Worm (Caenorhabditis elegans) whole organism, midembryonic: ENCODE data around the gene fbxb-38.
"Not testable (repeated sequence)": the region's sequence is repeated elsewhere in the genome, so short reads cannot be mapped to it uniquely, and the experiment has no call there.

Experiments
- T22C8.4 ChIP-seq: fragments of 200-800 bp; sonication (Bioruptor generic); IDR thresholded peaks from 2 replicates; pipeline ENCODE4 v1.3.6; 2022; ENCODE audit warnings: missing genetic modification characterization, missing compliant biosample characterization
- cog-1 ChIP-seq: sonication (generic microtip); optimal IDR thresholded peaks from 2 replicates; lab custom pipeline; 2016; ENCODE audit warnings: missing genetic modification characterization, missing compliant biosample characterization
- flt-1 ChIP-seq: fragments of 200-800 bp; sonication (Bioruptor generic); IDR thresholded peaks from 2 replicates; pipeline ENCODE4 v1.3.6; 2022; ENCODE audit warnings: missing genetic modification characterization, missing compliant biosample characterization
- klf-2 ChIP-seq: fragments of 200-800 bp; sonication (Bioruptor generic); conservative IDR thresholded peaks from 2 replicates; pipeline ENCODE4 v1.3.6; 2022; ENCODE audit warnings: missing genetic modification reagents, missing genetic modification characterization, missing compliant biosample characterization
- med-1 ChIP-seq: sonication (generic microtip); optimal IDR thresholded peaks from 2 replicates; lab custom pipeline; 2017; ENCODE audit warnings: missing genetic modification characterization, mild to moderate bottlenecking, missing compliant biosample characterization, antibody characterized with exemption, missing genetic modification reagents; ENCODE audit not compliant: insufficient read depth
- ref-1 ChIP-seq: fragments of 200-800 bp; sonication (Bioruptor generic); conservative IDR thresholded peaks from 2 replicates; pipeline ENCODE4 v1.3.6; 2022; ENCODE audit warnings: missing genetic modification reagents, missing genetic modification characterization, missing compliant biosample characterization
- tab-1 ChIP-seq: fragments of 200-800 bp; sonication (Bioruptor generic); IDR thresholded peaks from 2 replicates; pipeline ENCODE4 v1.3.6; 2022; ENCODE audit warnings: missing genetic modification characterization, missing compliant biosample characterization
- ztf-23 ChIP-seq: fragments of 200-800 bp; sonication (Bioruptor generic); IDR thresholded peaks from 2 replicates; pipeline ENCODE4 v1.3.6; 2022; ENCODE audit warnings: missing genetic modification reagents, missing genetic modification characterization, missing compliant biosample characterization
- ztf-29 ChIP-seq: fragments of 200-800 bp; sonication (Bioruptor generic); IDR thresholded peaks from 2 replicates; pipeline ENCODE4 v1.3.6; 2022; ENCODE audit warnings: missing genetic modification reagents, missing genetic modification characterization, missing compliant biosample characterization

fbxb-38 gene

ce11 chrII:2170085-2170484 is 1.5 kb upstream of the fbxb-38 start, which contains the start of gene C33C12.12:
Gene C33C12.12, minus strand, starts transcription at chrII:2170185.
- TF ChIP-seq med-1 (GFP tag; lab: Kevin White, UChicago) (no peak), cog-1 (tag; lab: Kevin White, UChicago) (no peak), ref-1 (GFP tag; lab: Robert Waterston, UW) (no peak), tab-1 (no peak), klf-2 (GFP tag; lab: Robert Waterston, UW) (no peak), ztf-29 (GFP tag; lab: Robert Waterston, UW) (no peak), T22C8.4 (GFP tag; lab: Robert Waterston, UW) (no peak), ztf-23 (GFP tag; lab: Robert Waterston, UW) (no peak), flt-1 (GFP tag; lab: Robert Waterston, UW) (no peak)

- no peak for TF ChIP-seq ztf-23 (GFP tag; lab: Robert Waterston, UW)
- no peak for TF ChIP-seq med-1 (GFP tag; lab: Kevin White, UChicago)
- no peak for TF ChIP-seq ref-1 (GFP tag; lab: Robert Waterston, UW)
- no peak for TF ChIP-seq klf-2 (GFP tag; lab: Robert Waterston, UW)
- no peak for TF ChIP-seq cog-1 (tag; lab: Kevin White, UChicago)
- no peak for TF ChIP-seq T22C8.4 (GFP tag; lab: Robert Waterston, UW)
- no peak for TF ChIP-seq flt-1 (GFP tag; lab: Robert Waterston, UW)
- no peak for TF ChIP-seq tab-1
- no peak for TF ChIP-seq ztf-29 (GFP tag; lab: Robert Waterston, UW)
These were observed 2.2 kb downstream of the fbxb-38 start, which contains the start of gene C33C12.4 for ce11 chrII:2166376-2166775. Gene C33C12.4, minus strand, starts transcription at chrII:2166476.

DNA sequence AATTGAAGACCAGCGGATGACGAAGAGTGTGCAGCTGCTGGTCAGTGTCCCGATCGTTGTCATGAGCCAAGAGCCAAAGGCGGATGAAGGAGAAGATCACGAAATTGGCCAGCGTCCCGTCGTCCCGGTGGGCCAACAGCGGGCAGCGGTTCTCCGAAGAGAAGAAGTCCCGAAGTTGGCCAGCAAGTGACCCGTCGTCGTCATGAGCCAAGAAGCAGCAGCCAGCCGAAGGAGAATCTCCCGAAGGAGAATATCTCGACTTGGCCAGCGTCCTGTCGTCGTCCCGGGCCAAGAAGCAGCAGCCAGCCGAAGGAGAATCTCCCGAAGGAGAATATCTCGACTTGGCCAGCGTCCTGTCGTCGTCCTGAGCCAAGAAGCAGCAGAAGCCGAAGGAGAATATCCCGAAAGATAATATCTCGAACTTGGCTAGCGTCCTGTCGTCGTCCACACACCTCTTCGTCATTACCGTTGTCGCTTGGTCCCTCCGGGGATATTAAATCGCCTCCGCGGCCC is 5.1 kb downstream of the fbxb-38 start, which contains the start of gene C33C12.11:
TSS of gene C33C12.11 (minus strand) at position 463 of the 513 bp plus-strand sequence.
- not testable (repeated sequence) for TF ChIP-seq T22C8.4 (GFP tag; lab: Robert Waterston, UW); med-1 (GFP tag; lab: Kevin White, UChicago); ref-1 (GFP tag; lab: Robert Waterston, UW)

DNA sequence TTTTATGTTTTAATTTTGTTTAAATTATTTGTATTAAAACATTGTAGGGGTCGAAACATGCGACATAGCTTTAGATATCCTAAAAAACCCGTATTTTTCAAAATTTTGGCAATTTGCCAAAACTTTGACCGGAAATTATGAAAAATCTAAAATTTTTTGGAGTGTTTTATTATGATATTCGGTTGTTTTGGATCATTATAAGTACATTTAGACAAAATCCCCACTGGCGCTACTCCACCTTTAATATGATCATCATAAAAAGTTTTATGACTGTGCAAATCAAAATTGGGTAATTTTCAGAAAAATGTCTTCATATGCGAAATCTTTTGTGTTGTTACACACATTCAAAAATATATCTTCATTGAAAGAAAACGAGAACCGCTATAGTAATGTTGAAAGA is 14.9 kb downstream of the fbxb-38 start, which contains the start of gene math-18:
TSS of gene math-18 (plus strand) at position 301 of the 400 bp plus-strand sequence.
- TF ChIP-seq ref-1 (GFP tag; lab: Robert Waterston, UW); flt-1 (GFP tag; lab: Robert Waterston, UW); tab-1: not testable (repeated sequence)

- TF ChIP-seq ztf-29 (GFP tag; lab: Robert Waterston, UW) = no peak
- TF ChIP-seq ztf-23 (GFP tag; lab: Robert Waterston, UW) = no peak
- no peak for TF ChIP-seq klf-2 (GFP tag; lab: Robert Waterston, UW)
- TF ChIP-seq ref-1 (GFP tag; lab: Robert Waterston, UW) = no peak
- TF ChIP-seq T22C8.4 (GFP tag; lab: Robert Waterston, UW) = no peak
- no peak for TF ChIP-seq flt-1 (GFP tag; lab: Robert Waterston, UW)
- no peak for TF ChIP-seq cog-1 (tag; lab: Kevin White, UChicago)
- TF ChIP-seq tab-1 = no peak
- TF ChIP-seq med-1 (GFP tag; lab: Kevin White, UChicago) = no peak
These were observed 16.1 kb downstream of the fbxb-38 start for ce11 chrII:2152455-2152854.

- TF ChIP-seq ref-1 (GFP tag; lab: Robert Waterston, UW) = no peak
- TF ChIP-seq med-1 (GFP tag; lab: Kevin White, UChicago) = no peak
- no peak for TF ChIP-seq tab-1
- no peak for TF ChIP-seq ztf-29 (GFP tag; lab: Robert Waterston, UW)
These were observed 18.0 kb downstream of the fbxb-38 start, which contains the start of the genes C40A11.7 and C40A11.8 for ce11 chrII:2150485-2150985. Gene C40A11.7, minus strand, starts transcription at chrII:2150585. Gene C40A11.8, minus strand, starts transcription at chrII:2150935.

- TF ChIP-seq ref-1 (GFP tag; lab: Robert Waterston, UW) (no peak), ztf-23 (GFP tag; lab: Robert Waterston, UW) (no peak), cog-1 (tag; lab: Kevin White, UChicago) (no peak), med-1 (GFP tag; lab: Kevin White, UChicago) (no peak), klf-2 (GFP tag; lab: Robert Waterston, UW) (no peak), ztf-29 (GFP tag; lab: Robert Waterston, UW) (no peak), tab-1 (no peak), flt-1 (GFP tag; lab: Robert Waterston, UW) (no peak), T22C8.4 (GFP tag; lab: Robert Waterston, UW) (no peak)
These were observed 21.6 kb downstream of the fbxb-38 start, which contains the start of gene C40A11.2 for ce11 chrII:2146900-2147375. Gene C40A11.2, plus strand, starts transcription at chrII:2146950.

DNA sequence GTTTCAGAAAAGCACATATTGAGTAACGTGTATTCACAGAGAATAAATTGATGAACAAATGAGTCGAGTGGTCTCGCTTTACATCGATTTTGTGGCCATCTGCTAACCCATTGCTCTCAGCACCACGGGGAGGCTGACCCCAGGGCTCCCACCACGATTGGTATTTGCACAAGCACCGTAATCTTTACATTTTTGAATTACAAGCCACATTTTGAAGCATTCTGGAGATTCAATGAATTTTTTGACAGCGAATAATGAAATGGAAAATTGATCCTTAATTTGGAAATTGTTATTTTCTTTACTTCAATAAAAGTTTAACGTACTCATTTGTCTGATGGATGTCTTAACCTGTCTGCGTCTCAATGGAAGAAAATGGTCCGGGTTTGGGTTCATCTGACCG is 23.0 kb downstream of the fbxb-38 start, which contains the start of gene C40A11.6:
TSS of gene C40A11.6 (minus strand) at position 101 of the 400 bp plus-strand sequence.
- TF ChIP-seq flt-1 (GFP tag; lab: Robert Waterston, UW) = no peak
- no peak for TF ChIP-seq T22C8.4 (GFP tag; lab: Robert Waterston, UW)
- no peak for TF ChIP-seq ref-1 (GFP tag; lab: Robert Waterston, UW)
- TF ChIP-seq ztf-29 (GFP tag; lab: Robert Waterston, UW) = no peak
- TF ChIP-seq med-1 (GFP tag; lab: Kevin White, UChicago) = no peak
- no peak for TF ChIP-seq klf-2 (GFP tag; lab: Robert Waterston, UW)
- TF ChIP-seq ztf-23 (GFP tag; lab: Robert Waterston, UW) = no peak
- TF ChIP-seq cog-1 (tag; lab: Kevin White, UChicago) = no peak
- TF ChIP-seq tab-1 = no peak

DNA sequence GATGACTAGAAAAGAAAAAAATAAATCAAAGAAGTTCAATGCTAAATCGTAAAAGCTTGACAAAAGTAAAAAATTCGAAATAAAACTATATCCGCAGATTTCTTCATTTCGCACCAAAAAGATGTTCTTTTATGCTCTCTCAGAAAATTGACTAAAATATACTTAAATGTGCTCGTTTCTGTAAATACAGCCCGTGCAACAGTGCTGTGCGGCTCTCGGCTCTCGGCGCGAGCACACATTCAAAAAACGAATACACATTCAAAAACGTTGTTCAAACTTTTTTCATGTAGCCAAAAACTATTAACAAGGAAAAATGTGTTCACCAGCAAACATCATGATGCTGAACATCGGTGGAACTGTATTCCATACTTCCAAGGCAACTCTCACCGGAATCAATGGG is 27.7 kb downstream of the fbxb-38 start, which contains the start of gene C40A11.3:
TSS of gene C40A11.3 (plus strand) at position 301 of the 400 bp plus-strand sequence.
- TF ChIP-seq T22C8.4 (GFP tag; lab: Robert Waterston, UW) = no peak
- no peak for TF ChIP-seq klf-2 (GFP tag; lab: Robert Waterston, UW)
- TF ChIP-seq ref-1 (GFP tag; lab: Robert Waterston, UW) = no peak
- TF ChIP-seq ztf-23 (GFP tag; lab: Robert Waterston, UW) = no peak
- no peak for TF ChIP-seq cog-1 (tag; lab: Kevin White, UChicago)
- no peak for TF ChIP-seq flt-1 (GFP tag; lab: Robert Waterston, UW)
- TF ChIP-seq med-1 (GFP tag; lab: Kevin White, UChicago) = no peak
- no peak for TF ChIP-seq tab-1
- no peak for TF ChIP-seq ztf-29 (GFP tag; lab: Robert Waterston, UW)
